Worm (Caenorhabditis elegans): ENCODE data around the gene F22F7.2.

- TF ChIP-seq B0019.2 (GFP tag; conservative IDR thresholded peaks at IDR 0.05) (no peak), mcd-1 (GFP tag; IDR thresholded peaks at IDR 0.05) (no peak), nfya-1 (tag; optimal IDR thresholded peaks at IDR 0.05; ENCODE audit: borderline replicate concordance, insufficient read depth) (no peak)
Observed at ce11 chrV:2119529-2119928, 3.1 kb upstream of the F22F7.2 start, which contains the start of gene F22F7.11.

Measured in whole organism, young adult.